Fruit fly (Drosophila melanogaster) whole organism, pupa: ENCODE results near the gene CG7300.

ENCODE experiments used
- CG32121 ChIP-seq: fragments of 200-800 bp; sonication (Bioruptor generic); IDR thresholded peaks from 2 replicates; pipeline ENCODE4 v1.3.6; 2022; ENCODE audit warnings: missing biosample characterization, missing genetic modification characterization
- EcR ChIP-seq: fragments of 200-800 bp; sonication (Bioruptor generic); optimal IDR thresholded peaks from 3 replicates; lab custom pipeline; 2019; ENCODE audit warnings: missing biosample characterization, missing genetic modification characterization, mild to moderate bottlenecking, moderate library complexity, missing genetic modification reagents
- Pif1B ChIP-seq: fragments of 200-800 bp; sonication (Bioruptor generic); optimal IDR thresholded peaks from 3 replicates; lab custom pipeline; 2016; ENCODE audit warnings: missing biosample characterization, missing genetic modification characterization

dm6 chr2L:10723903-10724302 is 26.1 kb upstream of the CG7300 start, which contains the start of gene CG6431:
- no peak for TF ChIP-seq EcR (GFP tag; lab: Kevin White, UChicago)
- TF ChIP-seq CG32121 (GFP tag; lab: Robert Waterston, UW): no peak
- no peak for TF ChIP-seq Pif1B (GFP tag; lab: Kevin White, UChicago)
